Fruit fly (Drosophila melanogaster): ENCODE results near the gene Ubi-p5E.
A peak's percentile ranks its signal among the peaks of the same experiment; 100 is the strongest.

The Ubi-p5E gene

DNA sequence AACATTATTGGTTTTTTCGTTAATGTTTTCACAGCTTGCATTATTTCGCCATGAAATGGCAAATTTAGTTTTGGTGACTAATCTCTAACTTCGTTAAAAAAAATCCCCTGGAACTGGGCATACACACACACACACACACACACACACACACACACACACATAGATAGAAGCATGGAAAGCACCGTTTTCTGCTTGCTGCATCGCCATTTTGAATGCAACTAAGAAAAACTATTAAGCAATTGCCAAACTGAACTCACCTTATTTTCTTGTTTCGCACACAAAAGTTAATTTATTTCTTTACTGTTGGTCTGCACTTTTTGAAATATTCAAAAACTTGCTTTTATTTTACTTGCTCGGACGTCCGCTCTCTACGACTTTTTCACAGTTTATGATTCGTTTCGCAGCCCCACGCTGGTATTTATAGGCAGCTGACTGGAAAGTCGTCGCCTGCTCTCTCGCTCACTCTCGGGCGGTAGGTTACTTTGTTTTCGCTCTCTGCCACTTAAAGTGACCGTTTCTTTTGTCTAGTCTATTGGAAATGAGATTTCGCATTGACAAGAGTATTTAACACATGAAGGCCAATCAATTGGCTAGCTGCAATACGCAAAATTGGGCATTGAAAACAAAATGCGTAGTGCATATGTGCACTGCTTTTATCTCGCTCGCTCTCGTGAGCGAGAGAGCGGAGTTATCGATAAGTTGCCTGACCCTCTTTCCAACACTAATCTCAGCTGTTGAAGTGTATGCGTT is 393 bp downstream of the Ubi-p5E start:
- TF ChIP-seq CTCF (optimal IDR thresholded peaks at IDR 0.05), result no peak
- no peak for TF ChIP-seq CG8478 (optimal IDR thresholded peaks at IDR 0.05)

DNA sequence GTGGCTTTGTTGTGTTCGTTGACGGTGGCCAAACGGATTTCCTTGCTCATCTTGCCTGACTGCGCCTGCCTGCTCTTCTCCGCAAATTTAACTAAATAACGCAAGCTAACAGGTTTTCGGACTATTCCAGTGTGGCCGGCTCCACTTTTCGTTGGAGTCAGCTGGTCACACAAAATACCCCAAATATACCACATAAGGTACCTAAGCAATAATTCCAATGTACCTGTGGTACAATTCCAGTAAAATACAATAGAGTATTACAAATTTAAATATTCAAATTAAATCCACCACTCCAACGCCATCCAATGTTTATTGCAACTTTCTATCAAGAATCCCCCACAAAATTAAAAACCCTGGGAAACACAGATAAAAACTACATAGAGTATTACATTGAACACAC is 2.9 kb downstream of the Ubi-p5E start, which contains the start of gene CG3566:
Gene CG3566, minus strand, starts transcription at position 135 of the 400 bp plus-strand sequence.
- TF ChIP-seq CG8478 (optimal IDR thresholded peaks at IDR 0.05) (no peak), CTCF (optimal IDR thresholded peaks at IDR 0.05) (no peak)

DNA sequence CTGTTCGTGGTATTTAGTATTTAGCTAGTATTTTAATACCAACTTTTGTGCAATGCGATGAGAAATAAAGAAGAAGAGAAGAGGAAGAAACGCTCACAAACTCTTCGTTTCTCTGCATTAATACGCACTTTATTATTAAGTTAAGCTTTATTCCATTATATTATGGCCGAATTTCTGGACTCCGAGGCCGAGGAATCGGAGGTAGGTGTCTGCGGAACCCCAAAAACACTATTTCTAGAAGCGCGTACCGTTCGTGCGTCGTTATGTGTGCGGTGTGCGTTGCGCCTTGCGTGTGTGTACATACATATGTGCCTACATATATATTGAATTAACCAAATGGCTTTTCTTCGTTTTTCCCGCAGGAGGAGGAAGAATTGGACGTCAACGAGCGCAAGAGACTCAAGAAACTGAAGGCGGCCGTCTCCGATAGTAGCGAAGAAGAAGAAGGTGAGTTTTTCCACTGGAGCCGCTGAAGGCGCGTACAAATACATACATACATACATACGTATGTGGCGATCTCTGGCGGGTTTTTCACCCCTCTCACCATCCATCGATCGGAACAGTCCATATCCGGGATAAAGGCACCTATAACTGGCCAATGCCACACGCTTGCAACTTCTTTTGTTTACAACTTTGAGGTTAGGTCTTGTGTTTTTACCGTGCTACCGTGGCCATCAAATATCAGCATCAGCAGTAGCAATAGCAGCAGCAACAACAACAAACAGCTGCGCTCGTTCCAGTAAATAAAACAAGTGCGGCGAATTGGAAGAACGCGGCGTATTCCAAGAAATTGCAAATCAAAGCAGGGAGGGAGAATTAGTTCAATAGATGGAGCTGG is 11.5 kb downstream of the Ubi-p5E start, which contains the start of gene Spt6:
Gene Spt6, plus strand, starts transcription at position 53 of the 838 bp plus-strand sequence.
- no peak for TF ChIP-seq CTCF (optimal IDR thresholded peaks at IDR 0.05)
- no peak for TF ChIP-seq CG8478 (optimal IDR thresholded peaks at IDR 0.05)

DNA sequence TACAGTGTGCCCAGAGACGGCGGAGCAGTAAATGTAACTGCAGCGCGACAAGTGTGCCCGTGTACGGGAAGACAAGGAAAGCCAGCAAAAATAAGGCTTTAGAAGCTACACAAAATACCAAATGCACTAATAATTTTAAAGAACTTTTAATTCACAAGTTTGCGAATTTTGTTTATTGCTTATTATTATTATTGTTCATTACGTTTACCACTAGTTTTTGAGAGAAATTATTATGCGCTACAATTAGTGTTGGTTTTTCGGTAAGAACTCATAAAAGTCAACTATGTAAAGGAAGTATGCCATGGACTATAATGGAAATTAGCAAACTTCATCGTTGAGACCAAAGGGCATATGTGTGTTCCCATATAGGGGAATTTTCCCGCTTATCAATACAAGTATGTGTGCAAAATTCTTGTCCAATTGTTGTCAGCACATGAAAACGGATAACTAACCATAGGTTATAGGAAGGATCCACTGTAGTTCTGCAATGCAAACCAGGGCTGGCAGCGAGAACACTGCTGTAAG is 12.2 kb downstream of the Ubi-p5E start, which contains the start of gene schlank:
Gene schlank, minus strand, starts transcription at position 42 of the 525 bp plus-strand sequence.
- TF ChIP-seq CTCF (optimal IDR thresholded peaks at IDR 0.05) (no peak), CG8478 (optimal IDR thresholded peaks at IDR 0.05) (no peak)

DNA sequence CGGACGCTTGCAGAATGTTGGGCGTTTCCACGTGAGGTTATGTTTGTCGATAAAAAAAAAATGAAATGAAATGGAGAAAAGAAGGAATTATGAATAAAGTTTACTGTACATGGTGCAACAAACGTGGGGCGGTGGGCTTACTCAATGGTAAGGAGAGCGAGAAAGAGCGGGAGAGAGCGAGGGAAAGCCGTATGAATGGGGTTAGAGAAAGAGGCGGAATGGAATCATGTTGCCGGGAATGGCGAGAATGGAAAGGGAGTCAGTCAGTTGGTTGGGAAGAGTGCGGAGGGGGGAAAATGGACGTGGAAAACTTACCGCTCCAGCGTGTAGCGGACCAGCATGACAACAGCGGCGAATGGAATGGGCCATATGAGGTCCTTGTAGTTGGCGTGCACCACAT is 13.4 kb downstream of the Ubi-p5E start:
- TF ChIP-seq CG8478 (optimal IDR thresholded peaks at IDR 0.05) (no peak), CTCF (optimal IDR thresholded peaks at IDR 0.05) (no peak)

DNA sequence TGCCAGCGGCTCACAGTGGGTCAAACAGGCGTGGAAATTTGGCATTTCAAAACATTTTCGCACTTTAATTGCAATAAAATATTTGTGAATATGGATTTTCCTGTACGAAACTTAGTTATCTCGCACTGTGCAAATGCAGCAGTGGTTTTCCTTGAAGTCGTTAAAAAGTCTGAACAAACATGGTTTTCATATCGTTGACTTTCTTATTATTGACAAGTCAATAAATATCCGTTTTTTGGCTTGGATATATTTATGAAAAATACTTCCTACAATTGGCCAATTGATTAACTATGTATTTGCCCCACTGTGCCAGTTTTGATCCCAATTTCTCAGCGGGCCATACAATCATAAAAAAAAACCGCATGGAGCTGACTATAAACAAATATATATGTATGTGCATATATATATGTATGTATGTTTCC is 14.0 kb downstream of the Ubi-p5E start:
- TF ChIP-seq CTCF (optimal IDR thresholded peaks at IDR 0.05) (no peak), CG8478 (optimal IDR thresholded peaks at IDR 0.05) (no peak)

DNA sequence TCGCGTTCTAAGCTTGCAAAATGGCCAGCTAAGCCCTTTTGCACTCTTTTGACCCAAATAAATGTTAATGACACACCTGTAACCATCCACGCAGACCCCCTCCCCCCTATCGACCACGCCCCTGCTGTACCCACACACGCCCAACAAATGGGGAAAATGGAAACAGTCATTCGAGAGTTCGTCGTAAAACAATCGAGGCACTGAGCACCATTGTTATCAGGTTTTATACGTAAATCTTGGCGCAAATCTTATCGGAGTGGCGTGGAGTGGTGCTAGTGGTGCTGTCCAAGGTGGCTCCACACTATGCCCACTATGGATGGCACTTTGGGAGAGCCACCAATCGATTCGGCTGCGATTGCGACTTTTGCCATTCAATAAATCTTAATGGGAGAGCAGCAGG is 15.0 kb downstream of the Ubi-p5E start:
- TF ChIP-seq CTCF (optimal IDR thresholded peaks at IDR 0.05) (no peak), CG8478 (optimal IDR thresholded peaks at IDR 0.05) (no peak)

DNA sequence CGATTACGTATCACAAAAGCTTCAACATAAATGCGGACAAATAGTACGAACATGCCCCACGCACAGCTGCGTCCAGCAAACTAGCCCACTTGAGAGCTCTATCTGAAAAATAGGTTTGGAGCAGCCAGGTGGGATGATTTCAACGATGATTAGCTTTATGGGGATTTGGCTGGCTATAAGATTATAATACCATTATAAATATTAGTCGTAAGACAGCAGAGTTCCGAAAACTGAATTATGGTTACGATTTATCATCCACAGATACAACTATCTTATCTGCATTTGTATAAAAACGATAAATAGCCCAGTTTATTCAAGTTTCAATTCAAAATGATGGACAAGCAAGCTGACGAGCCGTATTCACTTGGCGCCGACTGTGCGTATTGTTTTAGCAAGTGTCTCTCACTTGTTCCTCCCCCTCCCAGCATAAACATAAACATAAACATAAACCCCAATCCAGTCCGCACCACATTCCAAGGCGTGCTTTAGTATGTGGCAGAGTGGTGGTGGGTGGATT is 15.8 kb downstream of the Ubi-p5E start:
- TF ChIP-seq CTCF (optimal IDR thresholded peaks at IDR 0.05) (no peak), CG8478 (optimal IDR thresholded peaks at IDR 0.05) (no peak)

DNA sequence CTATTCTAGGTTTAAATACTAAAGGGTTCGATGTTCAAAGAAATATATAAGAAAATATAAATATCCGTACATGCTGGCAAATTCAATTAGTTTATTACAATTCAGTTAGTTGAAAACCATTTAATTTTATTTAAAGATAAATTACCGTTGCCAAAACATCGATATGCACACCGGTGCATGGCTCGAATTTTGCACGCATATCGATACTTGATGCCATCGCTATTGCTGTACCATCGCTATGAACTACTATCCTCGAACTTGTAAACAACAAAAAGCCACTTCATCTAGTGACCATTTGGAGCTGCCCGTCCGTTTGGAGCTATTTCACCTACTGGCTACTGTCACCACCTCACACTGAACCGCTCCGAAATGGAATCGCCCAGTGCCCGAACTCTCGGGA is 18.5 kb downstream of the Ubi-p5E start, which contains the start of gene Josd:
Gene Josd, plus strand, starts transcription at position 270 of the 400 bp plus-strand sequence.
- TF ChIP-seq CTCF (optimal IDR thresholded peaks at IDR 0.05) (no peak), CG8478 (optimal IDR thresholded peaks at IDR 0.05) (no peak)

DNA sequence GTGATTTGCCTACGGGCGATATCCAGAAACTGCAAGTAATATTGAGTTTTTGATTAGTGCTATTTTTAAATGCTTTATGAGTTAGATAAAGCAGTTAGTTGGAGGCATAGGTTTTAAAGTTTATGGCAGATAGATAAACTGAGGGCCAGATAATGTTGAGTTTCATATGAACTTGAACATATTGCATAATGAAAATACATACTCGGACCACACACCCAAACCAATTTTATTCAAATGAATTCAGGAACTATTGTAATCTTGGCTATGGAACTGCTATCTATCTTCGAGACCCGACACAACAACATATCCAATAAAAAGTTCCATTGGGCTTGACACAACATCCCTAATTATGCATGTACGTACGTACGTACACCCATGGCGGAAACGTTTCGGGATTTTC is 19.8 kb downstream of the Ubi-p5E start:
- no peak for TF ChIP-seq CG8478 (optimal IDR thresholded peaks at IDR 0.05)
- no peak for TF ChIP-seq CTCF (optimal IDR thresholded peaks at IDR 0.05)

DNA sequence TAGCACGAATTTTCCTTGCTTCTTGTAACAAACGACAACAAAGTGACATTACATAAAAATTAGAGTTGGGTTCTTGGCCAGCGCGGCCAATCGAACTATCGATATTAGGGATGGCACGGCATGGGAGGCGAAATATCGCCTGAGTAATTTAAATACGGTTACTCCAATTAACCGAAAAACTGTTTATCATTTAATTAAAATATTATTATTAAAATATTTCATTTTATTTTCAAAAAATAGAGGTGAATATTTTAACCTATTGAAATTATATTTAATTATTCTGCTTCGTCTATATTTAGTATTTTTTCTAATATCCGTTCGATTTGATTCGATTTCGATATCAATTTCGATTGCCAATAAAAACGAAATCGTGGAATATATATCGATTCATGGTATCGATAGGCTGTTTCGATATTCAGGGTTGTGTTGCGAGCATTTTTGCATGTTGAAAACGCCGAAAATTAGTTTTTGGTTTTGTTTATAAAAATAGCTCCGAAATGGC is 24.0 kb downstream of the Ubi-p5E start, which contains the start of the genes Rbcn-3A and Spx:
Gene Rbcn-3A, minus strand, starts transcription at position 74 of the 502 bp plus-strand sequence.
Gene Spx, plus strand, starts transcription at position 409 of the 502 bp plus-strand sequence.
- TF ChIP-seq CG8478 (optimal IDR thresholded peaks at IDR 0.05), result no peak
- no peak for TF ChIP-seq CTCF (optimal IDR thresholded peaks at IDR 0.05)

DNA sequence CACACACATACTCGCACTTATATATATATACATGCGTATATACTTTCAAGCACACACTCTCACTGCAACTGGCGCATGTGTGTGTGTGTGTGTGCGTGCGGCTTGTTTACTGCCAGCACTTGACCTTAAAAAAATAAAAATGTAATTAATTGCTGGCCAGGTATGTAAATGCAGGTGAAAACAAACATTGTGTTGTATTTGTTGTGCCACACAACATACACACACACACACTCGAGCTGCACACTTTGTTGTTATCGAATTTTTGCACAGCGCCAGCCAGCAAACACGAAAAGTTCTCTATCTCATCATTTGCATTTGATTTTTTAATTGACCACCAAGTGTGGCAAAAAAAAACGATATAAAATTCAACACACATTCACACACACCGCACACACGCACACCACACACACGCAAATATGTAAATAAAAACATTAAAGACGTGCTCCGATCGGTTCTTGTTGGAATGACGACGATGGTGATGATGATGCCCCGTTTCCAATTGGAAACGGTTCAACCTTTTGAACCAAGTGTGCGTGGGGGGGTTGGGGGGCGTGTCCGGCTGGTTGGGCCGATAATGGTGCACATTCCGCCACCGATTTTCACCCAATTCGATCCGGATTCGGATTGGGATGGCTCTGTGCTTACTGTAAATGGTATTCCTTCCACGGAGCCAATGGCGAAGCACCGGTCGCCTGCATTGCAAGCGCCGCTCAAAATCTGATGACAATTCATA is 24.7 kb downstream of the Ubi-p5E start:
- TF ChIP-seq CG8478 (optimal IDR thresholded peaks at IDR 0.05) (no peak), CTCF (optimal IDR thresholded peaks at IDR 0.05) (no peak)

DNA sequence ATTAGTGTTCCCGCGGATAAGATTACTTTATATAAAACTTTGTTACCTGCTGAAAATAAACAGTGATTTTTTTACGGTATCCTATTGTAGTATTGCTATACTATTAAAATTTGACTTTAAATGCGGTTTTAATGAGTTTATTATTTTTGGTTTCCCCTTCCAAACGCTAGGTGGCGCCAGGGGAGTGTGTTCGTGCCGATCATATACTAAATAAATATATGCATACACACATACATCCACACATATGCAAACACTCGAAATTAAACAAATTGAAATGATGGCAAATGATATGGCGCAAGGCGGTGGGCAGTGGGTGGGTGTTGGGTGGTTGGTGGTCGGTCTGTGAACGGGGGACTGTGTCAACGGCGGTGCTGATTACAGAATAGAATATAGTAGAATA is 25.7 kb downstream of the Ubi-p5E start:
- TF ChIP-seq CG8478 (optimal IDR thresholded peaks at IDR 0.05), result no peak
- TF ChIP-seq CTCF (optimal IDR thresholded peaks at IDR 0.05), result peak; percentile 65 to 79

DNA sequence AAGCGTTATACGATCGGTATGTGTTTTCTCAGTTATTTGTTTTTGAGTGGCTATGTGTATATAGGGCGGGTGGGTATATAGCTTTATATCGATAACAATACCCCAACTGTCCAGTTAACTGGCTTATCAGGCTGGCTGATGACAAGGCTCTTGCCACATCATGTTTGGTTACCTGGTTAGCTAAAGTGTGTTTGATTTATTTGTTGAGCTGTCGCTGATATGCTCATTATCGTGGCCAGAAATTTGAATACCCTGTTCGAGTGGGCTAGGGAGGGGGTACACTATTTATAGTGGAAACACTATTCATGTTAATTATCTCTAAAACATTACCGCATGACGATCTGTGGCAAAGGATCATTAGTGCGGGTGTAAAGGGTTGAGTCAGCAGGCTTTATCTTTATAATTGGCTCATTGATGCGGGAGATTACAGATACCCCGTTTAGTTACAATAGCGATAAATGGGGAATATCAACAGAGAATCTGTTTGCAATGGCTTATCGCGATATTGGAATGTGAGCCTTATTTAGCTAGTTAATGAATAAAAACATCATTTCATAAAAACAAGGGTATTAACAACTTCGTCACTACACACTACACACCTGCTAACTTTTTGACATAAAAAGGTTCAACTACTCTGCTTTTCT is 26.4 kb downstream of the Ubi-p5E start:
- TF ChIP-seq CTCF (optimal IDR thresholded peaks at IDR 0.05) (no peak), CG8478 (optimal IDR thresholded peaks at IDR 0.05) (no peak)

Measured in S2 (cell line).